Worm (Caenorhabditis elegans): ENCODE data around the gene C30G12.6.

Gene C30G12.6

ce11 chrII:7331224-7331623, 35.4 kb upstream of the C30G12.6 start, which contains the start of gene npax-1:
TSS of gene npax-1 (minus strand) at chrII:7331324.
- TF ChIP-seq B0310.2 (tag; optimal IDR thresholded peaks at IDR 0.05) (no peak), tra-4 (tag; optimal IDR thresholded peaks at IDR 0.05) (no peak), sea-1 (GFP tag; conservative IDR thresholded peaks at IDR 0.05) (no peak)

- TF ChIP-seq ceh-13 (GFP tag; optimal IDR thresholded peaks at IDR 0.05): no peak
- TF ChIP-seq B0310.2 (tag; optimal IDR thresholded peaks at IDR 0.05): no peak
- TF ChIP-seq ama-1 (optimal IDR thresholded peaks at IDR 0.05): no peak
- TF ChIP-seq F13C5.2 (tag; optimal IDR thresholded peaks at IDR 0.05): no peak
- no peak for TF ChIP-seq tra-4 (tag; optimal IDR thresholded peaks at IDR 0.05)
- no peak for TF ChIP-seq tbx-11 (GFP tag; IDR thresholded peaks at IDR 0.05)
- no peak for TF ChIP-seq ets-7 (tag; optimal IDR thresholded peaks at IDR 0.05)
- no peak for TF ChIP-seq hmbx-1 (tag; optimal IDR thresholded peaks at IDR 0.05)
- no peak for TF ChIP-seq sea-1 (GFP tag; conservative IDR thresholded peaks at IDR 0.05)
- TF ChIP-seq hnd-1 (tag; optimal IDR thresholded peaks at IDR 0.05): no peak
- no peak for TF ChIP-seq hmg-4 (GFP tag; optimal IDR thresholded peaks at IDR 0.05)
- TF ChIP-seq pes-1 (GFP tag; IDR thresholded peaks at IDR 0.05): no peak
These were observed 31.2 kb upstream of the C30G12.6 start for ce11 chrII:7326997-7327396.

- TF ChIP-seq flt-1 (GFP tag; IDR thresholded peaks at IDR 0.05) (no peak), F13C5.2 (tag; optimal IDR thresholded peaks at IDR 0.05) (no peak), sea-1 (GFP tag; conservative IDR thresholded peaks at IDR 0.05) (no peak), hmbx-1 (tag; optimal IDR thresholded peaks at IDR 0.05) (no peak), ceh-36 (tag; optimal IDR thresholded peaks at IDR 0.05) (no peak), hnd-1 (tag; optimal IDR thresholded peaks at IDR 0.05) (no peak), tbx-37 (GFP tag; conservative IDR thresholded peaks at IDR 0.05) (no peak), B0310.2 (tag; optimal IDR thresholded peaks at IDR 0.05) (no peak), scrt-1 (GFP tag; IDR thresholded peaks at IDR 0.05) (no peak), tbx-11 (GFP tag; IDR thresholded peaks at IDR 0.05) (no peak), pes-1 (GFP tag; IDR thresholded peaks at IDR 0.05) (no peak), ets-7 (tag; optimal IDR thresholded peaks at IDR 0.05) (no peak), aly-1 (tag; optimal IDR thresholded peaks at IDR 0.05) (no peak), ceh-13 (GFP tag; optimal IDR thresholded peaks at IDR 0.05) (no peak), hmg-4 (GFP tag; optimal IDR thresholded peaks at IDR 0.05) (no peak), ama-1 (optimal IDR thresholded peaks at IDR 0.05) (no peak), tra-4 (tag; optimal IDR thresholded peaks at IDR 0.05) (no peak)
These were observed 30.4 kb upstream of the C30G12.6 start for ce11 chrII:7326199-7326598.

ce11 chrII:7325063-7325480, 29.3 kb upstream of the C30G12.6 start:
- TF ChIP-seq pes-1 (GFP tag; IDR thresholded peaks at IDR 0.05) (no peak), ceh-36 (tag; optimal IDR thresholded peaks at IDR 0.05) (no peak), scrt-1 (GFP tag; IDR thresholded peaks at IDR 0.05) (no peak)

ce11 chrII:7323925-7324324, 28.1 kb upstream of the C30G12.6 start, which contains the start of gene F21D12.3:
TSS of gene F21D12.3 (minus strand) at chrII:7324025.
- TF ChIP-seq ets-7 (tag; optimal IDR thresholded peaks at IDR 0.05) (no peak), scrt-1 (GFP tag; IDR thresholded peaks at IDR 0.05) (no peak), tbx-11 (GFP tag; IDR thresholded peaks at IDR 0.05) (no peak)

- no peak for TF ChIP-seq tbx-37 (GFP tag; conservative IDR thresholded peaks at IDR 0.05)
These were observed 27.5 kb upstream of the C30G12.6 start for ce11 chrII:7323317-7323716.

- TF ChIP-seq hmg-4 (GFP tag; optimal IDR thresholded peaks at IDR 0.05): no peak
- TF ChIP-seq tra-4 (tag; optimal IDR thresholded peaks at IDR 0.05): no peak
- no peak for TF ChIP-seq aly-1 (tag; optimal IDR thresholded peaks at IDR 0.05)
These were observed 23.7 kb upstream of the C30G12.6 start for ce11 chrII:7319471-7319870.

ce11 chrII:7317468-7317867, 21.7 kb upstream of the C30G12.6 start, which contains the start of gene F21D12.2:
TSS of gene F21D12.2 (plus strand) at chrII:7317768.
- TF ChIP-seq tra-4 (tag; optimal IDR thresholded peaks at IDR 0.05): no peak
- no peak for TF ChIP-seq hmg-4 (GFP tag; optimal IDR thresholded peaks at IDR 0.05)
- no peak for TF ChIP-seq B0310.2 (tag; optimal IDR thresholded peaks at IDR 0.05)
- no peak for TF ChIP-seq flt-1 (GFP tag; IDR thresholded peaks at IDR 0.05)
- no peak for TF ChIP-seq tbx-37 (GFP tag; conservative IDR thresholded peaks at IDR 0.05)
- no peak for TF ChIP-seq pes-1 (GFP tag; IDR thresholded peaks at IDR 0.05)
- no peak for TF ChIP-seq scrt-1 (GFP tag; IDR thresholded peaks at IDR 0.05)
- TF ChIP-seq ets-7 (tag; optimal IDR thresholded peaks at IDR 0.05): no peak
- no peak for TF ChIP-seq F13C5.2 (tag; optimal IDR thresholded peaks at IDR 0.05)
- TF ChIP-seq ama-1 (optimal IDR thresholded peaks at IDR 0.05): no peak
- no peak for TF ChIP-seq sea-1 (GFP tag; conservative IDR thresholded peaks at IDR 0.05)
- no peak for TF ChIP-seq hnd-1 (tag; optimal IDR thresholded peaks at IDR 0.05)
- no peak for TF ChIP-seq tbx-11 (GFP tag; IDR thresholded peaks at IDR 0.05)
- TF ChIP-seq aly-1 (tag; optimal IDR thresholded peaks at IDR 0.05): no peak
- TF ChIP-seq ceh-36 (tag; optimal IDR thresholded peaks at IDR 0.05): no peak

- TF ChIP-seq F13C5.2 (tag; optimal IDR thresholded peaks at IDR 0.05) (no peak), ceh-36 (tag; optimal IDR thresholded peaks at IDR 0.05) (no peak), aly-1 (tag; optimal IDR thresholded peaks at IDR 0.05) (no peak), B0310.2 (tag; optimal IDR thresholded peaks at IDR 0.05) (no peak), hnd-1 (tag; optimal IDR thresholded peaks at IDR 0.05) (no peak), sea-1 (GFP tag; conservative IDR thresholded peaks at IDR 0.05) (no peak), ets-7 (tag; optimal IDR thresholded peaks at IDR 0.05) (no peak)
These were observed 18.3 kb upstream of the C30G12.6 start, which contains the start of gene F45E12.6 for ce11 chrII:7314083-7314482. TSS of gene F45E12.6 (minus strand) at chrII:7314183.
